Worm (Caenorhabditis elegans): Measurements from ENCODE around the gene K03B8.6.
"Not testable (repeated sequence)": the region's sequence is repeated elsewhere in the genome, so short reads cannot be mapped to it uniquely, and the experiment has no call there.

K03B8.6 gene

DNA sequence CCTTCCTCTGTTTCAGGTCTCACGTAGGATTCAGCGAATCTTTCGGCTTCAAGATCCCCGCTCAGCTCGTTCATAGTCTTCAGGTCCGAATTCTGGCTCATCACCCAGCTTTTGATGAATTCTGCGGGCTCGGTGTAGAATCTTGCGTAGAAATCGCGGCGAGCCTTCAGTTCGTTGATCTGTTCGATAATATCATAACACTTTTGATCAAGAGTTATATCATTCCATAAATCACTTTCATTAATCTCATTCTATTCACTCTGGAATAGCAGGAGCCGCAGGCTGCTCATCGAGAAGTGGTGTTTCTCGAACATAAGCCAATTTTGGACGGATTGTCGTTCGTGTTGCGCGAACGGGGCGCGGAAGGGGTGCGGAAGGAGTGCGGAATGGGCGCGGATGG is 12.4 kb upstream of the K03B8.6 start, which contains the start of gene K03B8.4:
TSS of gene K03B8.4 (minus strand) at position 101 of the 400 bp plus-strand sequence.
- not testable (repeated sequence) for TF ChIP-seq dao-5, W03F9.2, him-1 (tag; optimal IDR thresholded peaks at IDR 0.05)

ce11 chrV:11396134-11396533 is 11.2 kb upstream of the K03B8.6 start, which contains the start of gene nas-18:
Gene nas-18, plus strand, starts transcription at chrV:11396434.
- not testable (repeated sequence) for TF ChIP-seq dao-5, him-1, W03F9.2 (tag; optimal IDR thresholded peaks at IDR 0.05)

ce11 chrV:11398616-11399015 is 8.8 kb upstream of the K03B8.6 start, which contains the start of gene nas-17:
Gene nas-17, plus strand, starts transcription at chrV:11398916.
- TF ChIP-seq W03F9.2 (tag; optimal IDR thresholded peaks at IDR 0.05) (no peak), dao-5 (tag; optimal IDR thresholded peaks at IDR 0.05) (no peak), him-1 (tag; optimal IDR thresholded peaks at IDR 0.05) (no peak)

ce11 chrV:11402610-11403009 is 4.8 kb upstream of the K03B8.6 start, which contains the start of gene nas-19:
Gene nas-19, minus strand, starts transcription at chrV:11402710.
- TF ChIP-seq him-1 (tag; optimal IDR thresholded peaks at IDR 0.05) (no peak), W03F9.2 (tag; optimal IDR thresholded peaks at IDR 0.05) (no peak), dao-5 (tag; optimal IDR thresholded peaks at IDR 0.05) (no peak)

- TF ChIP-seq W03F9.2 (tag; optimal IDR thresholded peaks at IDR 0.05), result no peak
- no peak for TF ChIP-seq dao-5 (tag; optimal IDR thresholded peaks at IDR 0.05)
- no peak for TF ChIP-seq him-1 (tag; optimal IDR thresholded peaks at IDR 0.05)
Observed at ce11 chrV:11403059-11403458, 4.3 kb upstream of the K03B8.6 start.

DNA sequence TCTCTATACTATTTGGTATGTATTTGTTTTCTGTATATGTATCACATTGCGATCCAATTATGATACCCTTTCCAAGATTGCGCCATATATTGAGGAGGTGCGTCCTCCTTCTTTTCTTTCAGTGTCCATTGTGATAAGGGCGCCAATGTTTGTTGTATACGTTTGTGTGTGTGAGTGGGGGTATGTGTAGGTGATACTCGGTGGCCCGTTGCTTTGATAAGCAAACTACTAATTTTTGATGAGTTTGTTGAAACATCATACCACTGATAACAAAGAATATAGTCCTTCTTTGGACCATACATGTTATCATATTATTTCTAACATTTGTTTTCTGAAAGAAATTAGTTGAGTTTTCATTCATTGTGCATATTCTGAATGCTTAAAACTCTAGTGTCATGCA is 3.7 kb upstream of the K03B8.6 start:
- no peak for TF ChIP-seq him-1 (tag; optimal IDR thresholded peaks at IDR 0.05)
- TF ChIP-seq dao-5 (tag; optimal IDR thresholded peaks at IDR 0.05), result no peak
- TF ChIP-seq W03F9.2 (tag; optimal IDR thresholded peaks at IDR 0.05), result no peak

DNA sequence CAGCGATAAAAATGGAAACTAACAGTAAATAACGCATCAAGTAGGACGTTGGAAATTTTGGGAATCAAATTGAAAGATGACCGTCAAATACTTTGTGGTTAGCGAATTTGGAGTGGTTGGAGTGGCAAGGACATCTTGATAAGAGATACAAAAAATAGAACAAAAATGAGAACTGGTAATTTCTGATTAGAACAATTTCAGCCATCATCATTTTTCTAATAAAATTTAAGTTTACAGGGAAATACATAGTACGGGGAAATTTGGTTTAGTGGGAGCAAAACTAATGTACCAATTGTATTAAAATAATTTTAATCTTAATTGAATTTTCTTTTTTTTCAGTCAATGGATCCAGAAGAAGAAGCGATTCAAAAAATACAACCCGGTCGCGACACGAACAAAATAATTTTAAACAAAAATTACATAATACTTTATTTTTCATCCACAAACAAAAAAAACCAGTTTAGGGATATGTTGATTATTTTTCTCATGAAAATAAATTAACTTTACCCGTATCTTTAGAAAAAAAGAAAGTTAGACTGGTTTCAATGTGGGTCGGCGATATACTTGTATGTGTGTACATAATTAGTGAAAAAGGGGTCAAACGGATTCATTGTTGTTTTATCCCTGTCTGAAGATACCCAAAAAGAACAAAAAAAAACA is 3.6 kb downstream of the K03B8.6 start, which contains the start of the genes K03B8.8 and grl-3:
TSS of gene K03B8.8 (minus strand) at position 101 of the 660 bp plus-strand sequence.
TSS of gene grl-3 (plus strand) at position 610 of the 660 bp plus-strand sequence.
- TF ChIP-seq W03F9.2 (tag; optimal IDR thresholded peaks at IDR 0.05) (no peak), dao-5 (tag; optimal IDR thresholded peaks at IDR 0.05) (no peak), him-1 (tag; optimal IDR thresholded peaks at IDR 0.05) (no peak)

- TF ChIP-seq dao-5 (tag; optimal IDR thresholded peaks at IDR 0.05), result no peak
- no peak for TF ChIP-seq him-1 (tag; optimal IDR thresholded peaks at IDR 0.05)
- TF ChIP-seq W03F9.2 (tag; optimal IDR thresholded peaks at IDR 0.05), result no peak
Observed at ce11 chrV:11412125-11412524, 4.7 kb downstream of the K03B8.6 start.

DNA sequence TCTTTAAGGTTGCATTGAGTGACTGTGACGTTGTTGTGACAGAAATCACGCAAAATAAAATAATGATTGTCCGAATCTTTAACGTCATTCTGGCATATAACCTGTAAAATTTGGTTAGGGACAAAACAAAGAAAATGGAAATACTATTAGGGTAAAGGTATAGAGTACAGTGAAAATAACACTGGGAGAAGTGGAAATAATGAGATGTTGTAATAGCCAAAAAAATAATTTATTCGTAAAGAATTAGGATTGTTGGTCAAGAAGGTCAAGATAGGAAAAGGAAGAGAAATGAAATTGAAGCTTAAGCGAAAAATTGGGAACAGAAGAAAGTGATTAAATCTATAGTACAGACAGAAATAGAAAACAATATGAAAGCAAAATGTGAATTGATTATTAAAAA is 7.7 kb downstream of the K03B8.6 start, which contains the start of gene deg-3:
TSS of gene deg-3 (minus strand) at position 101 of the 400 bp plus-strand sequence.
- no peak for TF ChIP-seq W03F9.2 (tag; optimal IDR thresholded peaks at IDR 0.05)
- no peak for TF ChIP-seq him-1 (tag; optimal IDR thresholded peaks at IDR 0.05)
- no peak for TF ChIP-seq dao-5 (tag; optimal IDR thresholded peaks at IDR 0.05)

DNA sequence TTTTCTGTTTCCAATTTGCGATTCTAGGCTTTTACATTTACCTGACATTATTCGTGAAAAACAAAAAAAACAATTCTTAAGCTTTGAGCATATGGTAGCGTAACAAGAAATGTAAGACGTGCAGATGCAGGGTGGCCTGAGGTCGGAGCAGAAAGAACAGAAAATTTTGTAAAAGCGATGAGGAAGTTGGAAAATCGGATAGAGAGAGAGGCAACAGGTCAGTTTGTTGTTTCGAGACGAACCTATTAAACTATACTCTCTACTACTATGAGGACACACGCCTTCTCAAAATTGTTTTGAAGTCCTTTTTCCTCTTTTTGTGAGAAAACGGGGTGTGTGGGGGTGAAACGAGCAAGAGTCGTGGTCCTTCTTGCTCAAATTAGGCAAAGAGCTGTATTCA is 14.2 kb downstream of the K03B8.6 start, which contains the start of gene des-2:
TSS of gene des-2 (minus strand) at position 101 of the 400 bp plus-strand sequence.
- TF ChIP-seq him-1 (tag; optimal IDR thresholded peaks at IDR 0.05), result no peak
- no peak for TF ChIP-seq W03F9.2 (tag; optimal IDR thresholded peaks at IDR 0.05)
- TF ChIP-seq dao-5 (tag; optimal IDR thresholded peaks at IDR 0.05), result no peak

ce11 chrV:11424565-11424964 is 17.2 kb downstream of the K03B8.6 start, which contains the start of gene T26H10.2:
Gene T26H10.2, minus strand, starts transcription at chrV:11424665.
- TF ChIP-seq W03F9.2 (tag; optimal IDR thresholded peaks at IDR 0.05) (no peak), dao-5 (tag; optimal IDR thresholded peaks at IDR 0.05) (no peak), him-1 (tag; optimal IDR thresholded peaks at IDR 0.05) (no peak)

DNA sequence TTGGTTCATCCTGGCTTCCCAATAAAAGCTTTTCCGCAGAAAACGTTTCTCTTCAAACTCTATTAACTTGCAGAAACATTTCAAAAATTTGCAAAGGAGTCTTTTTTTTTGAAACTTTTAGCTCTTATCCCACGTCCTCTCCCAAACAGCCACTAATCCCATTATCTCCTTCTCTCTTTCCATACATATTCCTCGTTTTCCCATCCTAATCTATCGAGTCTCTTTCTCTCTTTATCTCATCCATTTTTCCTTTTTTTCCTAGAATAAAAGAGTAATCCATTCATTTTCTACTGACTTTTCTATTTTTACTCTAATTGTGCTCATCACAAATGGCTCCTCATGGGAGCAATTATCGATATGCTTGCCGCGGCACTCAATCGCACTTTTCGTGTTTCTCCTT is 21.3 kb downstream of the K03B8.6 start:
- no peak for TF ChIP-seq W03F9.2 (tag; optimal IDR thresholded peaks at IDR 0.05)
- no peak for TF ChIP-seq him-1 (tag; optimal IDR thresholded peaks at IDR 0.05)
- no peak for TF ChIP-seq dao-5 (tag; optimal IDR thresholded peaks at IDR 0.05)

DNA sequence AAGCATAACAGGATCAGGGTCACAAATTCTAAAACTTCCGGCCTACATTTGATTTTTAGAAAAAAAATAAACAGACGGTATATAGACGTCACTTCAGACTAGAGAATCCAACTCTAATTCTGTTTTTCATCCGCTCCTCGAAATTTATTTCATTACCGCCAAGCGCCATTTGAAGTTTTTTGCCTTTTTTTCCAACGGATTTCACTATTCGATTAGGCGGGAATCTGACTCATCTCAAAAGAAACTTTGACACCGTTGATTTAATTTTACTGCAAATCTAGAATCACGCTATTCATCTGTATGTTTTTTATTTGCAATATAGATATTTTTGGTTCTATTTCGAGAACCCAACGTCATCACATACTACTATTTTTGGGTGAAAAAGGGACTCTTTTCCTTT is 23.4 kb downstream of the K03B8.6 start:
- no peak for TF ChIP-seq W03F9.2 (tag; optimal IDR thresholded peaks at IDR 0.05)
- no peak for TF ChIP-seq him-1 (tag; optimal IDR thresholded peaks at IDR 0.05)
- no peak for TF ChIP-seq dao-5 (tag; optimal IDR thresholded peaks at IDR 0.05)

- no peak for TF ChIP-seq dao-5 (tag; optimal IDR thresholded peaks at IDR 0.05)
- TF ChIP-seq him-1 (tag; optimal IDR thresholded peaks at IDR 0.05), result no peak
- TF ChIP-seq W03F9.2 (tag; optimal IDR thresholded peaks at IDR 0.05), result no peak
Observed at ce11 chrV:11435242-11435641, 27.9 kb downstream of the K03B8.6 start.

All from whole organism, L4/young adult.